Worm (Caenorhabditis elegans) whole organism, L3 larva: ENCODE results near the gene dpm-1.

ENCODE experiments used
- nhr-11 ChIP-seq: fragments of 150-350 bp; optimal IDR thresholded peaks from 2 replicates; lab custom pipeline; 2014; ENCODE audit warnings: missing biosample characterization, missing genetic modification characterization
- nhr-12 ChIP-seq: fragments of 150-350 bp; optimal IDR thresholded peaks from 2 replicates; lab custom pipeline; 2014; ENCODE audit warnings: missing biosample characterization, missing genetic modification characterization

DNA sequence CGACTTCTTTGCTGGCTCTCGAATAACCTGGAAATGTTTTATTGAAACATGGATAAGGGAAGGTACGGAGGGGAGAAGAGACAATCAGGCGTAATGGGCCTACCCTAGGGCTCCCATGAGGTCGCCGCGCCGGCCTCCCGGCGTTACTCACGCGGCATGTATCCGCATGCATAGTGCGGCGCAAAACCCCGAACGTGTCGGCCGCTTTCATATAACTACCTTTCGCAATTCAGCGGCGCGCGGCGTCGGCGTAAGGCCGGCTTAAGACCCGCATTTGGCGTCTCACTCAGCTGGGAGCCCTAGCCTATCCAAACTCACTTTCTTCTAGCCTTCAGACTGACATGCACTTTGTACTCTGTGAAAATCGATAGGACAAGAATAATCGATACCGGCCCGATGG is 16.6 kb downstream of the dpm-1 start:
- TF ChIP-seq nhr-12 (tag; lab: Kevin White, UChicago): no peak
- no peak for TF ChIP-seq nhr-11 (tag; lab: Kevin White, UChicago)
